Worm (Caenorhabditis elegans) whole organism, early embryonic: Measurements from ENCODE around the gene C28A5.6.

Experiments used
- F13C5.2 ChIP-seq: sonication (generic microtip); optimal IDR thresholded peaks from 2 replicates; lab custom pipeline; 2017; ENCODE audit warnings: mild to moderate bottlenecking, missing genetic modification characterization, inconsistent platforms, missing compliant biosample characterization
- aly-1 ChIP-seq: sonication (generic microtip); optimal IDR thresholded peaks from 2 replicates; lab custom pipeline; 2016; ENCODE audit warnings: missing genetic modification characterization, missing compliant biosample characterization
- ama-1 ChIP-seq: fragments of 150-350 bp; optimal IDR thresholded peaks from 2 replicates; lab custom pipeline; 2014
- ceh-36 ChIP-seq: sonication (generic microtip); optimal IDR thresholded peaks from 2 replicates; lab custom pipeline; 2016; ENCODE audit warnings: missing genetic modification characterization, inconsistent platforms, missing compliant biosample characterization
- hmbx-1 ChIP-seq: sonication (generic microtip); optimal IDR thresholded peaks from 2 replicates; lab custom pipeline; 2016; ENCODE audit warnings: mild to moderate bottlenecking, missing genetic modification characterization, missing compliant biosample characterization
- hmg-4 ChIP-seq: fragments of 200-800 bp; sonication (Bioruptor generic); optimal IDR thresholded peaks from 2 replicates; lab custom pipeline; 2018; ENCODE audit warnings: mild to moderate bottlenecking, missing genetic modification characterization, missing compliant biosample characterization
- hnd-1 ChIP-seq: sonication (generic microtip); optimal IDR thresholded peaks from 2 replicates; lab custom pipeline; 2016; ENCODE audit warnings: missing genetic modification characterization, missing compliant biosample characterization
- pes-1 ChIP-seq: fragments of 200-800 bp; sonication (Bioruptor generic); IDR thresholded peaks from 2 replicates; pipeline ENCODE4 v1.3.6; 2022; ENCODE audit warnings: missing genetic modification reagents, missing genetic modification characterization, missing compliant biosample characterization
- scrt-1 ChIP-seq: fragments of 200-800 bp; sonication (Bioruptor generic); IDR thresholded peaks from 2 replicates; pipeline ENCODE4 v1.3.6; 2022; ENCODE audit warnings: missing genetic modification characterization, missing compliant biosample characterization
- tbx-37 ChIP-seq: fragments of 200-800 bp; sonication (Bioruptor generic); conservative IDR thresholded peaks from 2 replicates; pipeline ENCODE4 v1.3.6; 2022; ENCODE audit warnings: missing genetic modification reagents, missing genetic modification characterization, missing compliant biosample characterization
- tra-4 ChIP-seq: sonication (generic microtip); optimal IDR thresholded peaks from 2 replicates; lab custom pipeline; 2017; ENCODE audit warnings: missing genetic modification characterization, missing compliant biosample characterization

- TF ChIP-seq hmbx-1 (tag; lab: Kevin White, UChicago) (peak; percentile 80), ama-1 (lab: Kevin White, UChicago) (peak; percentile 84), aly-1 (tag; lab: Kevin White, UChicago) (peak; percentile 97), scrt-1 (GFP tag; lab: Robert Waterston, UW) (peak; percentile 95), tbx-37 (peak; percentile 95), hnd-1 (tag; lab: Kevin White, UChicago) (peak; percentile 89), ceh-36 (peak; percentile 96), tra-4 (tag; lab: Kevin White, UChicago) (peak; percentile 81), pes-1 (peak; percentile 96), hmg-4 (GFP tag; lab: Kevin White, UChicago) (peak; percentile 96), F13C5.2 (tag; lab: Kevin White, UChicago) (peak; percentile 92)
Observed at ce11 chrIII:4470793-4471192, 41.5 kb upstream of the C28A5.6 start.
